Fruit fly (Drosophila melanogaster): ENCODE results near the gene CG6785.

DNA sequence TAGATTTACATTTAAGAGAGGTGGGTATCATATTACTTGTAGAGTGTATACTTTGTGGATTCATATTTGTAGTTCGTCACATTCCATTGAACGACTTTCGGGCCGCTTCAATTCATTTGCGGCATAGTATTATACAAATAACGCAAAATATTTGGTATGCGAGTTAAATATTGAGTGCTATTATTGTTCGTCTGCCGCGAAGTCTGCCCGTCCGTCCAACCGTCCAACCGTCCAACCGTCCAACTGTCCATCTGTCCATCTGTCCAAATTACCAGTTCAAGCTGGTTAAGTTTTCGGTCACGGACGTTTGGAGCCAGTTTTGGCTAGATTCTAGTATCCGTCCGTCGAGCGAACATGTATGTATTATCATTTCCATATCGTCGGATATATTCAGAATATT lies 20.9 kb downstream of the CG6785 start:
- TF ChIP-seq h (optimal IDR thresholded peaks at IDR 0.05) (no peak), insv (optimal IDR thresholded peaks at IDR 0.05) (no peak), Myc (optimal IDR thresholded peaks at IDR 0.05) (no peak), psq (optimal IDR thresholded peaks at IDR 0.05) (no peak)

All from Kc167 (cell line).